Fruit fly (Drosophila melanogaster) whole organism, prepupa: ENCODE measurements around the gene CG5172.

ENCODE experiments used
- Blimp-1 ChIP-seq: fragments of 200-800 bp; sonication (Bioruptor generic); optimal IDR thresholded peaks from 3 replicates; lab custom pipeline; 2017; ENCODE audit warnings: missing biosample characterization, missing genetic modification characterization, mild to moderate bottlenecking, moderate library complexity, missing genetic modification reagents
- Lpt ChIP-seq: fragments of 200-800 bp; sonication (Bioruptor generic); optimal IDR thresholded peaks from 3 replicates; lab custom pipeline; 2016; ENCODE audit warnings: missing biosample characterization, missing genetic modification characterization
- net ChIP-seq: fragments of 200-800 bp; sonication (Bioruptor generic); optimal IDR thresholded peaks from 3 replicates; lab custom pipeline; 2016; ENCODE audit warnings: missing biosample characterization, missing genetic modification characterization

DNA sequence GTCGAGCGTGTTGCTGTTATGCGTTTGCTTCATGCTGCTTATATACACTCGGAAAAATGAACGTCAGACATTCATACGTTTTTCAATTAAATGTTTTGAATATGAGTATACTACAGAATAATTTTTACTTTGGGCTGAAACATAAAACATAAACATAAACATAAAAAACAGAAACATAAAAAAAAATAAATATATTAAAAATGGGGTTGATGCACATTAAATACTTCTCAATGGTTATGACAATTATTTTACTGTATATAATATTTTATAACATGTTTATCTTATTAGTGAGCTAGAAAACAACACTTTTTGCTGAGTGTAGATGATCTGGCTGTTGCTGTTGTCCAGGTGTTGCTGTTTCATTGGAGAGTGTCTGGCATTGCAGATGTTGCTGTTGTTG is 16.2 kb downstream of the CG5172 start:
- TF ChIP-seq net (GFP tag; lab: Kevin White, UChicago) (peak; percentile 78), Blimp-1 (GFP tag; lab: Kevin White, UChicago) (no peak), Lpt (GFP tag; lab: Kevin White, UChicago) (peak; percentile 78)
